Worm (Caenorhabditis elegans) whole organism, mixed stage, embryonic: ENCODE data around the gene aakg-3.

Source experiments
- bed-3 ChIP-seq: fragments of 200-800 bp; sonication (Bioruptor generic); optimal IDR thresholded peaks from 3 replicates; lab custom pipeline; 2018; ENCODE audit warnings: mild to moderate bottlenecking, missing genetic modification characterization, moderate library complexity, missing compliant biosample characterization
- ceh-83 ChIP-seq: fragments of 200-800 bp; sonication (Bioruptor generic); optimal IDR thresholded peaks from 2 replicates; lab custom pipeline; 2018; ENCODE audit warnings: mild to moderate bottlenecking, missing genetic modification characterization, missing compliant biosample characterization
- elt-1 ChIP-seq: sonication (generic microtip); optimal IDR thresholded peaks from 2 replicates; lab custom pipeline; 2017; ENCODE audit warnings: missing genetic modification characterization, mild to moderate bottlenecking, missing compliant biosample characterization, antibody characterized with exemption, moderate library complexity, borderline replicate concordance; ENCODE audit not compliant: insufficient read depth
- ham-2 ChIP-seq: fragments of 200-800 bp; sonication (Bioruptor generic); optimal IDR thresholded peaks from 2 replicates; lab custom pipeline; 2018; ENCODE audit warnings: mild to moderate bottlenecking, missing genetic modification characterization, missing compliant biosample characterization
- unc-39 ChIP-seq: fragments of 150-350 bp; optimal IDR thresholded peaks from 2 replicates; lab custom pipeline; 2014; ENCODE audit warnings: missing biosample characterization, missing genetic modification characterization

DNA sequence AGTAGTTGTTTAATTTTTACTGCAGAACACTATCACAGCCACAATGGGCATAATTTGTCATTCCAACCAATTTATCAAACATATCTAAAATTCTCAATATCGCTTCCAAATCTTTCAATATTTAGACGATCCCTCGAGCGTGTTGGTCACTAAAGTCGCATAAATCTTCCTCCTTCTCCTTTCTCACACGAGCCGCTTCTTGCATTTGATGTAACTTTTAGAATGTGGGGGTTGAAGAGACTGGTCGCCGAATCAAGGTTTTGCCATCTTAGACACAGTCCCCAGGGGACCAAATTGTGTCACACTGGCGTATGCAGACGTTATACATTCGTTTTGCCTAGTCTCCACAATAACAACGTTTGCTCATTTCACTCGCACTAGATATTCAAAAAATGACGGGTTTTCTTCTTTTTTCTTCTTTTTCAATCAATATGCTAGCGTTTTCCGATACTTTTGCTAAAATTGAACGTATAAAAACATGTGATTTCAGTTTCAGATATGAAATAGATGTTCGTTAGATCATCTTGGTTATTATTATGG lies 18.7 kb upstream of the aakg-3 start, which contains the start of gene gbb-1:
- TF ChIP-seq elt-1 (tag; lab: Kevin White, UChicago) = no peak
- no peak for TF ChIP-seq bed-3 (GFP tag; lab: Kevin White, UChicago)
- no peak for TF ChIP-seq ham-2 (GFP tag; lab: Kevin White, UChicago)
- no peak for TF ChIP-seq ceh-83
- no peak for TF ChIP-seq unc-39 (tag; lab: Kevin White, UChicago)
